Worm (Caenorhabditis elegans) whole organism, L4 larva: Measurements from ENCODE around the gene nhr-99.
A peak's percentile ranks its signal among the peaks of the same experiment; 100 is the strongest.

Source experiments
- D1046.2 ChIP-seq: fragments of 200-800 bp; sonication (Bioruptor generic); IDR thresholded peaks from 2 replicates; pipeline ENCODE4 v1.3.6; 2022; ENCODE audit warnings: missing genetic modification characterization, missing compliant biosample characterization
- F10B5.3 ChIP-seq: sonication (generic microtip); optimal IDR thresholded peaks from 2 replicates; lab custom pipeline; 2016; ENCODE audit warnings: mild to moderate bottlenecking, missing genetic modification characterization, missing compliant biosample characterization
- F26F4.8 ChIP-seq: fragments of 200-800 bp; sonication (Bioruptor generic); conservative IDR thresholded peaks from 2 replicates; pipeline ENCODE4 v1.3.6; 2022; ENCODE audit warnings: missing genetic modification characterization, missing compliant biosample characterization
- F44E2.7 ChIP-seq: fragments of 200-800 bp; sonication (Bioruptor generic); IDR thresholded peaks from 2 replicates; pipeline ENCODE4 v2.1.2; 2022; ENCODE audit warnings: missing genetic modification characterization, missing compliant biosample characterization
- R02D3.7 ChIP-seq: fragments of 150-350 bp; sonication (generic microtip); optimal IDR thresholded peaks from 3 replicates; lab custom pipeline; 2014; ENCODE audit warnings: missing biosample characterization, missing genetic modification characterization
- T26A8.4 ChIP-seq: fragments of 200-800 bp; sonication (Bioruptor generic); IDR thresholded peaks from 2 replicates; pipeline ENCODE4 v1.3.6; 2022; ENCODE audit warnings: missing genetic modification characterization, missing compliant biosample characterization
- ZK337.2 ChIP-seq: fragments of 200-800 bp; sonication (Bioruptor generic); IDR thresholded peaks from 2 replicates; pipeline ENCODE4 v1.3.6; 2022; ENCODE audit warnings: missing genetic modification reagents, missing genetic modification characterization, missing compliant biosample characterization
- aly-2 ChIP-seq: sonication (generic microtip); optimal IDR thresholded peaks from 2 replicates; lab custom pipeline; 2018; ENCODE audit warnings: missing biosample characterization, missing genetic modification characterization
- attf-4 ChIP-seq: sonication (generic microtip); optimal IDR thresholded peaks from 3 replicates; lab custom pipeline; 2017; ENCODE audit warnings: missing biosample characterization, missing genetic modification characterization
- ceh-28 ChIP-seq: fragments of 150-350 bp; optimal IDR thresholded peaks from 2 replicates; lab custom pipeline; 2014; ENCODE audit warnings: missing biosample characterization, missing genetic modification reagents, missing genetic modification characterization
- ceh-44 ChIP-seq: fragments of 200-800 bp; sonication (Bioruptor generic); IDR thresholded peaks from 2 replicates; pipeline ENCODE4 v1.3.6; 2022; ENCODE audit warnings: missing genetic modification reagents, missing genetic modification characterization, missing compliant biosample characterization
- ceh-62 ChIP-seq: sonication (generic microtip); optimal IDR thresholded peaks from 2 replicates; lab custom pipeline; 2017; ENCODE audit warnings: missing biosample characterization, missing genetic modification characterization
- cey-2 ChIP-seq: sonication (generic microtip); optimal IDR thresholded peaks from 3 replicates; lab custom pipeline; 2017; ENCODE audit warnings: missing genetic modification characterization, mild to moderate bottlenecking, missing compliant biosample characterization, antibody characterized with exemption, borderline replicate concordance; ENCODE audit not compliant: insufficient read depth
- daf-8 ChIP-seq: fragments of 200-800 bp; sonication (Bioruptor generic); IDR thresholded peaks from 2 replicates; pipeline ENCODE4 v1.3.6; 2022; ENCODE audit warnings: missing genetic modification characterization, missing compliant biosample characterization
- dmd-6 ChIP-seq: fragments of 200-800 bp; sonication (Bioruptor generic); IDR thresholded peaks from 2 replicates; pipeline ENCODE4 v1.3.6; 2022; ENCODE audit warnings: missing genetic modification reagents, missing genetic modification characterization, missing compliant biosample characterization
- dpl-1 ChIP-seq: fragments of 150-350 bp; optimal IDR thresholded peaks from 2 replicates; lab custom pipeline; 2014; ENCODE audit warnings: missing biosample characterization, missing genetic modification reagents, missing genetic modification characterization
- duxl-1 ChIP-seq: sonication (generic microtip); optimal IDR thresholded peaks from 2 replicates; lab custom pipeline; 2016; ENCODE audit warnings: mild to moderate bottlenecking, missing genetic modification characterization, moderate library complexity, missing compliant biosample characterization; ENCODE audit not compliant: poor library complexity
- dve-1 ChIP-seq: sonication (generic microtip); optimal IDR thresholded peaks from 2 replicates; lab custom pipeline; 2017; ENCODE audit warnings: antibody characterized with exemption, mild to moderate bottlenecking, missing genetic modification characterization, missing compliant biosample characterization; ENCODE audit not compliant: insufficient read depth
- egl-27 ChIP-seq: sonication (generic microtip); optimal IDR thresholded peaks from 3 replicates; lab custom pipeline; 2017; ENCODE audit warnings: missing biosample characterization, missing genetic modification reagents, missing genetic modification characterization
- fos-1 ChIP-seq: fragments of 150-350 bp; optimal IDR thresholded peaks from 2 replicates; lab custom pipeline; 2014; ENCODE audit warnings: missing biosample characterization, missing genetic modification characterization
- gei-8 ChIP-seq: fragments of 200-800 bp; sonication (Bioruptor generic); optimal IDR thresholded peaks from 2 replicates; lab custom pipeline; 2018; ENCODE audit warnings: mild to moderate bottlenecking, missing genetic modification characterization, missing compliant biosample characterization
- hlh-11 ChIP-seq: fragments of 200-800 bp; sonication (Bioruptor generic); optimal IDR thresholded peaks from 2 replicates; lab custom pipeline; 2018; ENCODE audit warnings: mild to moderate bottlenecking, missing genetic modification characterization, missing compliant biosample characterization
- hmg-1.1 ChIP-seq: fragments of 200-800 bp; sonication (Bioruptor generic); IDR thresholded peaks from 2 replicates; pipeline ENCODE4 v1.3.6; 2022; ENCODE audit warnings: missing genetic modification reagents, missing genetic modification characterization, missing compliant biosample characterization
- lim-7 ChIP-seq: fragments of 200-800 bp; sonication (Bioruptor generic); IDR thresholded peaks from 2 replicates; pipeline ENCODE4 v1.3.6; 2022; ENCODE audit warnings: missing genetic modification characterization, missing compliant biosample characterization
- lin-1 ChIP-seq: fragments of 200-800 bp; sonication (Bioruptor generic); IDR thresholded peaks from 2 replicates; pipeline ENCODE4 v1.3.6; 2022; ENCODE audit warnings: missing genetic modification reagents, missing genetic modification characterization, missing compliant biosample characterization
- lin-13 ChIP-seq: fragments of 150-350 bp; optimal IDR thresholded peaks from 2 replicates; lab custom pipeline; 2014; ENCODE audit warnings: missing biosample characterization, missing genetic modification reagents, missing genetic modification characterization
- lin-15B ChIP-seq: fragments of 150-350 bp; sonication (generic microtip); optimal IDR thresholded peaks from 3 replicates; lab custom pipeline; 2014; ENCODE audit warnings: missing biosample characterization, missing genetic modification characterization
- lin-29 ChIP-seq: fragments of 200-800 bp; sonication (Bioruptor generic); IDR thresholded peaks from 2 replicates; pipeline ENCODE4 v1.3.6; 2022; ENCODE audit warnings: missing genetic modification reagents, missing genetic modification characterization, missing compliant biosample characterization
- lin-38 ChIP-seq: fragments of 200-800 bp; sonication (Bioruptor generic); IDR thresholded peaks from 2 replicates; pipeline ENCODE4 v1.3.6; 2022; ENCODE audit warnings: missing genetic modification reagents, missing genetic modification characterization, missing compliant biosample characterization
- lin-39 ChIP-seq: fragments of 150-350 bp; optimal IDR thresholded peaks from 2 replicates; lab custom pipeline; 2014; ENCODE audit warnings: missing biosample characterization, missing genetic modification reagents, missing genetic modification characterization
- madf-5 ChIP-seq, 2 experiments: fragments of 200-800 bp; sonication (Bioruptor generic); IDR thresholded peaks; 2 replicates each; pipeline ENCODE4 v1.3.6; 2022; ENCODE audit warnings: missing compliant biosample characterization in 2 of 2, missing genetic modification characterization in 2 of 2
- mes-2 ChIP-seq: sonication (generic microtip); optimal IDR thresholded peaks from 2 replicates; lab custom pipeline; 2016; ENCODE audit warnings: missing genotype, mild to moderate bottlenecking, missing genetic modification characterization, missing compliant biosample characterization; ENCODE audit not compliant: poor library complexity, severe bottlenecking
- mxl-3 ChIP-seq: fragments of 200-800 bp; sonication (Bioruptor generic); optimal IDR thresholded peaks from 2 replicates; lab custom pipeline; 2018; ENCODE audit warnings: mild to moderate bottlenecking, missing genetic modification characterization, missing compliant biosample characterization
- nhr-10 ChIP-seq: fragments of 150-350 bp; optimal IDR thresholded peaks from 2 replicates; lab custom pipeline; 2014; ENCODE audit warnings: missing biosample characterization, missing genetic modification characterization
- nhr-102 ChIP-seq: sonication (generic microtip); optimal IDR thresholded peaks from 2 replicates; lab custom pipeline; 2016; ENCODE audit warnings: mild to moderate bottlenecking, missing genetic modification characterization, moderate library complexity, missing compliant biosample characterization
- nhr-237 ChIP-seq: sonication (generic microtip); optimal IDR thresholded peaks from 2 replicates; lab custom pipeline; 2017; ENCODE audit warnings: missing biosample characterization, missing genetic modification characterization
- nhr-42 ChIP-seq: fragments of 200-800 bp; sonication (Bioruptor generic); IDR thresholded peaks from 2 replicates; pipeline ENCODE4 v1.3.6; 2022; ENCODE audit warnings: missing genetic modification characterization, missing compliant biosample characterization
- nhr-48 ChIP-seq: sonication (generic microtip); optimal IDR thresholded peaks from 2 replicates; lab custom pipeline; 2016; ENCODE audit warnings: mild to moderate bottlenecking, missing genetic modification characterization, missing compliant biosample characterization
- pha-4 ChIP-seq, 2 experiments: fragments of 150-350 bp in 1 of 2; fragments of 200-800 bp in 1 of 2; sonication (Bioruptor generic) in 1 of 2; IDR thresholded peaks in 1 of 2; optimal IDR thresholded peaks in 1 of 2; 2 replicates each; pipeline versions ENCODE4 v1.3.6 to Lab custom; 2014 to 2022; ENCODE audit warnings: missing genetic modification characterization in 2 of 2, missing genetic modification reagents in 2 of 2, missing biosample characterization in 1 of 2, missing compliant biosample characterization in 1 of 2
- pqm-1 ChIP-seq: sonication (generic microtip); optimal IDR thresholded peaks from 2 replicates; lab custom pipeline; 2017; ENCODE audit warnings: missing biosample characterization, missing genetic modification characterization
- saeg-2 ChIP-seq: fragments of 200-800 bp; sonication (Bioruptor generic); IDR thresholded peaks from 2 replicates; pipeline ENCODE4 v1.3.6; 2022; ENCODE audit warnings: missing genetic modification reagents, missing genetic modification characterization, missing compliant biosample characterization
- skn-1 ChIP-seq: fragments of 150-350 bp; optimal IDR thresholded peaks from 2 replicates; lab custom pipeline; 2014; ENCODE audit warnings: missing biosample characterization, missing genetic modification characterization
- spr-1 ChIP-seq: sonication (generic microtip); optimal IDR thresholded peaks from 2 replicates; lab custom pipeline; 2016; ENCODE audit warnings: mild to moderate bottlenecking, missing genetic modification characterization, missing compliant biosample characterization
- tag-97 ChIP-seq: fragments of 200-800 bp; sonication (Bioruptor generic); IDR thresholded peaks from 2 replicates; pipeline ENCODE4 v1.3.6; 2022; ENCODE audit warnings: missing genetic modification characterization, missing compliant biosample characterization
- tra-1 ChIP-seq: fragments of 200-800 bp; sonication (Bioruptor generic); IDR thresholded peaks from 2 replicates; pipeline ENCODE4 v1.3.6; 2022; ENCODE audit warnings: missing genetic modification reagents, missing genetic modification characterization, missing compliant biosample characterization
- unc-130 ChIP-seq: sonication (generic microtip); optimal IDR thresholded peaks from 2 replicates; lab custom pipeline; 2016; ENCODE audit warnings: missing genetic modification reagents, missing genetic modification characterization, missing compliant biosample characterization
- unc-62 ChIP-seq, 3 experiments: fragments of 150-350 bp in 1 of 3; sonication (generic microtip); optimal IDR thresholded peaks in 2 of 3; peaks in 1 of 3; 1 replicate in 1 of 3; 2 replicates in 2 of 3; lab custom pipeline; 2014 to 2017; ENCODE audit warnings: missing biosample characterization in 3 of 3, missing genetic modification characterization in 3 of 3, missing genetic modification reagents in 3 of 3, missing genotype in 1 of 3
- zag-1 ChIP-seq: fragments of 150-350 bp; optimal IDR thresholded peaks from 2 replicates; lab custom pipeline; 2014; ENCODE audit warnings: missing biosample characterization, missing genetic modification characterization
- zfp-3 ChIP-seq: fragments of 200-800 bp; sonication (Bioruptor generic); conservative IDR thresholded peaks from 2 replicates; pipeline ENCODE4 v1.3.6; 2022; ENCODE audit warnings: missing genetic modification reagents, missing genetic modification characterization, missing compliant biosample characterization
- ztf-7 ChIP-seq: fragments of 150-350 bp; optimal IDR thresholded peaks from 2 replicates; lab custom pipeline; 2014; ENCODE audit warnings: missing biosample characterization, missing genetic modification characterization

The nhr-99 gene

ce11 chrV:484285-484890 is 9.8 kb downstream of the nhr-99 start, which contains the start of gene nhr-212:
TSS of gene nhr-212 (plus strand) at chrV:484857.
- TF ChIP-seq attf-4 (tag; lab: Kevin White, UChicago) (no peak), lin-15B (tag; lab: Kevin White, UChicago) (no peak), lin-29 (GFP tag; lab: Robert Waterston, UW) (no peak), ztf-7 (tag; lab: Kevin White, UChicago) (no peak), madf-5 (GFP tag; IDR thresholded peaks at IDR 0.05; lab: Robert Waterston, UW) (no peak), pha-4 (GFP tag; IDR thresholded peaks at IDR 0.05; lab: Robert Waterston, UW) (no peak), pha-4 (tag; optimal IDR thresholded peaks at IDR 0.05; lab: Kevin White, UChicago) (no peak), unc-130 (GFP tag; lab: Kevin White, UChicago) (no peak), daf-8 (GFP tag; lab: Robert Waterston, UW) (no peak), lin-38 (GFP tag; lab: Robert Waterston, UW) (no peak), nhr-102 (no peak), dve-1 (tag; lab: Kevin White, UChicago) (peak; percentile 45), saeg-2 (GFP tag; lab: Robert Waterston, UW) (no peak), F44E2.7 (GFP tag; lab: Robert Waterston, UW) (no peak), zag-1 (tag; lab: Kevin White, UChicago) (no peak), ceh-28 (tag; lab: Kevin White, UChicago) (no peak), R02D3.7 (tag; lab: Kevin White, UChicago) (no peak), skn-1 (tag; lab: Kevin White, UChicago) (no peak), lin-1 (no peak), aly-2 (tag; lab: Kevin White, UChicago) (no peak), fos-1 (no peak), ceh-44 (GFP tag; lab: Robert Waterston, UW) (no peak), nhr-237 (tag; lab: Kevin White, UChicago) (no peak), lim-7 (GFP tag; lab: Robert Waterston, UW) (no peak), spr-1 (tag; lab: Kevin White, UChicago) (no peak), cey-2 (tag; lab: Kevin White, UChicago) (no peak), T26A8.4 (GFP tag; lab: Robert Waterston, UW) (no peak), lin-13 (GFP tag; lab: Kevin White, UChicago) (no peak), nhr-48 (tag; lab: Kevin White, UChicago) (no peak), tag-97 (GFP tag; lab: Robert Waterston, UW) (no peak), gei-8 (no peak), dpl-1 (GFP tag; lab: Kevin White, UChicago) (no peak), hmg-1.1 (no peak), pqm-1 (peak; percentile 13), lin-39 (tag; lab: Kevin White, UChicago) (no peak), nhr-42 (no peak), F10B5.3 (tag; lab: Kevin White, UChicago) (no peak), unc-62 (GFP tag; optimal IDR thresholded peaks at IDR 0.05 in 1 of 2; lab: Kevin White, UChicago) (no peak), unc-62 (tag; optimal IDR thresholded peaks at IDR 0.05; lab: Kevin White, UChicago) (no peak), dmd-6 (GFP tag; lab: Robert Waterston, UW) (peak; percentile 25; the same call in 1 of the 2 replicates), hlh-11 (tag; lab: Kevin White, UChicago) (peak; percentile 26), F26F4.8 (GFP tag; lab: Robert Waterston, UW) (no peak), nhr-10 (tag; lab: Kevin White, UChicago) (no peak), D1046.2 (no peak), tra-1 (GFP tag; lab: Robert Waterston, UW) (0 out of 2 replicates have a peak, but pooled peaks have one; percentile 16), mes-2 (tag; lab: Kevin White, UChicago) (no peak), ZK337.2 (GFP tag; lab: Robert Waterston, UW) (no peak), mxl-3 (GFP tag; lab: Kevin White, UChicago) (no peak), zfp-3 (GFP tag; lab: Robert Waterston, UW) (no peak), ceh-62 (tag; lab: Kevin White, UChicago) (no peak), duxl-1 (tag; lab: Kevin White, UChicago) (no peak), egl-27 (tag; lab: Kevin White, UChicago) (no peak)
